Fruit fly (Drosophila melanogaster) whole organism, prepupa: ENCODE measurements around the gene TwdlB.

Experiments
- CG10631 ChIP-seq: fragments of 200-800 bp; sonication (Bioruptor generic); optimal IDR thresholded peaks from 2 replicates; lab custom pipeline; 2016; ENCODE audit warnings: missing biosample characterization, missing genetic modification characterization
- CG11902 ChIP-seq: fragments of 200-800 bp; sonication (Bioruptor generic); optimal IDR thresholded peaks from 3 replicates; lab custom pipeline; 2016; ENCODE audit warnings: missing biosample characterization, missing genetic modification characterization
- Eip75B ChIP-seq: fragments of 200-800 bp; sonication (Bioruptor generic); optimal IDR thresholded peaks from 3 replicates; lab custom pipeline; 2016; ENCODE audit warnings: missing biosample characterization, missing genetic modification characterization

Gene TwdlB

dm6 chr3R:26588158-26588584 lies 35.2 kb downstream of the TwdlB start (continued):
- no peak for TF ChIP-seq CG10631 (GFP tag; lab: Kevin White, UChicago)
- peak; percentile 60 for TF ChIP-seq Eip75B (GFP tag; lab: Kevin White, UChicago)
- no peak for TF ChIP-seq CG11902 (GFP tag; lab: Kevin White, UChicago)
